Fruit fly (Drosophila melanogaster) whole organism, prepupa: ENCODE results near the gene CG7289.

ENCODE experiments used
- CG15336 ChIP-seq: fragments of 200-800 bp; sonication (Bioruptor generic); IDR thresholded peaks from 2 replicates; pipeline ENCODE4 v1.3.6; 2022; ENCODE audit warnings: missing biosample characterization, missing genetic modification characterization
- CG1621 ChIP-seq: fragments of 200-800 bp; sonication (Bioruptor generic); optimal IDR thresholded peaks from 3 replicates; lab custom pipeline; 2018; ENCODE audit warnings: missing biosample characterization, mild to moderate bottlenecking, missing genetic modification characterization
- CG31627 ChIP-seq: fragments of 200-800 bp; sonication (Bioruptor generic); optimal IDR thresholded peaks from 3 replicates; lab custom pipeline; 2016; ENCODE audit warnings: missing biosample characterization, missing genetic modification characterization
- CG34406 ChIP-seq: fragments of 200-800 bp; sonication (Bioruptor generic); optimal IDR thresholded peaks from 3 replicates; lab custom pipeline; 2016; ENCODE audit warnings: missing biosample characterization, missing genetic modification characterization
- CG9139 ChIP-seq: fragments of 200-800 bp; sonication (Bioruptor generic); optimal IDR thresholded peaks from 3 replicates; lab custom pipeline; 2017; ENCODE audit warnings: missing biosample characterization, mild to moderate bottlenecking, missing genetic modification characterization
- Hr39 ChIP-seq: fragments of 200-800 bp; sonication (Bioruptor generic); optimal IDR thresholded peaks from 2 replicates; lab custom pipeline; 2016; ENCODE audit warnings: missing biosample characterization, missing genetic modification characterization
- Lpt ChIP-seq: fragments of 200-800 bp; sonication (Bioruptor generic); optimal IDR thresholded peaks from 3 replicates; lab custom pipeline; 2016; ENCODE audit warnings: missing biosample characterization, missing genetic modification characterization
- Sox15 ChIP-seq: fragments of 200-800 bp; sonication (Bioruptor generic); optimal IDR thresholded peaks from 3 replicates; lab custom pipeline; 2016; ENCODE audit warnings: missing biosample characterization, missing genetic modification characterization
- fkh ChIP-seq: fragments of 200-800 bp; sonication (Bioruptor generic); optimal IDR thresholded peaks from 3 replicates; lab custom pipeline; 2017; ENCODE audit warnings: missing biosample characterization, mild to moderate bottlenecking, missing genetic modification characterization, moderate library complexity
- lz ChIP-seq: fragments of 200-800 bp; sonication (Bioruptor generic); optimal IDR thresholded peaks from 3 replicates; lab custom pipeline; 2016; ENCODE audit warnings: missing biosample characterization, missing genetic modification characterization
- pdm3 ChIP-seq: fragments of 200-800 bp; sonication (Bioruptor generic); optimal IDR thresholded peaks from 3 replicates; lab custom pipeline; 2016; ENCODE audit warnings: missing biosample characterization, missing genetic modification characterization
- svp ChIP-seq: fragments of 200-800 bp; sonication (Bioruptor generic); peaks from one replicate; lab custom pipeline; 2016; ENCODE audit warnings: missing biosample characterization, missing genetic modification characterization

DNA sequence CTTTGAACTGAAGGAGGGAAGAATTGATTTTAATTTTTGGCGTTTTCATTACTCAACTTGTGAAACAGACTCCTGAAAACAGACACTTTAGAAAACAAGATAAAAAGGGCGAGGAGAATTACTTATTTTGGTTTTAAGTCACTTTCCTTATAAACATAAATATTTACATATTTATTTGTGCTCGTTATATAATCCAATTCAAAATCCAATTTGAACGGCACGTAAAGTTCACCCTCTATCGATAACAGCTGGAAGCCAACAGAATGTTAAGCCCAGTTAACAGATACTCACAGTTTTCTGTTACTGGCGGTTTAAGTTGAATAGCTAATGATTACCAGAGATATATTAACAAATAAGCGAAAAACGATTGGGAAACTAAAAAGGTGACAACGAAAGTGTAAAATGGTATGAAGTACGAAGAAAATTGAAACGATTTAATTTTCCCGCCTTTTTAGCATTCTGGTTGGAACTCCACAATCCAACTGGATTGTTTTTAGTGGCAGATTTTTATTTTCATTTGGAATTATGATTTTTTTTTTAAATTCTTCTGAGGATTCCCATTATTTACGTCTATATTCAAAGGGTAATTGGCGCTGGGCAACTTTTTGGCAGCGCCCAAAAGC, 2.7 kb upstream of the CG7289 start:
- TF ChIP-seq svp (GFP tag; lab: Kevin White, UChicago) (no peak), lz (GFP tag; lab: Kevin White, UChicago) (no peak), fkh (GFP tag; lab: Kevin White, UChicago) (no peak), pdm3 (GFP tag; lab: Kevin White, UChicago) (no peak), Sox15 (no peak), CG34406 (GFP tag; lab: Kevin White, UChicago) (no peak), CG1621 (tag; lab: Kevin White, UChicago) (no peak), Lpt (GFP tag; lab: Kevin White, UChicago) (no peak), CG31627 (no peak), CG9139 (no peak), Hr39 (GFP tag; lab: Kevin White, UChicago) (no peak), CG15336 (no peak)
